Worm (Caenorhabditis elegans): ENCODE results near the gene C44C1.1.

- TF ChIP-seq lin-1 (GFP tag; IDR thresholded peaks at IDR 0.05) (no peak), ZK337.2 (GFP tag; IDR thresholded peaks at IDR 0.05) (no peak), duxl-1 (tag; optimal IDR thresholded peaks at IDR 0.05; ENCODE audit: poor library complexity) (peak; percentile 37), R02D3.7 (tag; optimal IDR thresholded peaks at IDR 0.05) (no peak), ctbp-1 (GFP tag; IDR thresholded peaks at IDR 0.05) (no peak), nhr-28 (tag; optimal IDR thresholded peaks at IDR 0.05) (no peak), nhr-25 (tag; optimal IDR thresholded peaks at IDR 0.05; ENCODE audit: borderline replicate concordance, insufficient read depth) (no peak), vab-7 (GFP tag; IDR thresholded peaks at IDR 0.05) (no peak)
Measured at ce11 chrX:974499-975235, 5.9 kb upstream of the C44C1.1 start, which contains the start of gene vps-45.

All from whole organism, L4 larva.